Fruit fly (Drosophila melanogaster) whole organism, embryonic: Measurements from ENCODE around the gene Lrr47.

Experiments
- CG11456 ChIP-seq: fragments of 200-800 bp; sonication (Bioruptor generic); IDR thresholded peaks from 3 replicates; pipeline ENCODE4 v1.3.6; 2022; ENCODE audit warnings: missing biosample characterization, missing genetic modification characterization
- CG12299 ChIP-seq: fragments of 200-800 bp; sonication (Bioruptor generic); optimal IDR thresholded peaks from 2 replicates; lab custom pipeline; 2018; ENCODE audit warnings: missing biosample characterization, mild to moderate bottlenecking, missing genetic modification characterization
- CG1233 ChIP-seq: fragments of 200-800 bp; sonication (Bioruptor generic); optimal IDR thresholded peaks from 4 replicates; lab custom pipeline; 2018; ENCODE audit warnings: missing biosample characterization, mild to moderate bottlenecking, missing genetic modification characterization
- CG13624 ChIP-seq: fragments of 200-800 bp; sonication (Bioruptor generic); optimal IDR thresholded peaks from 2 replicates; lab custom pipeline; 2016; ENCODE audit warnings: missing biosample characterization, missing genetic modification characterization
- CG15601 ChIP-seq: fragments of 200-800 bp; sonication (Bioruptor generic); optimal IDR thresholded peaks from 3 replicates; lab custom pipeline; 2019; ENCODE audit warnings: missing biosample characterization, mild to moderate bottlenecking, missing genetic modification characterization, moderate library complexity
- CG1603 ChIP-seq: fragments of 200-800 bp; sonication (Bioruptor generic); optimal IDR thresholded peaks from 2 replicates; lab custom pipeline; 2019; ENCODE audit warnings: missing biosample characterization, mild to moderate bottlenecking, missing genetic modification characterization, moderate library complexity
- CG16779 ChIP-seq: fragments of 200-800 bp; sonication (Bioruptor generic); IDR thresholded peaks from 2 replicates; pipeline ENCODE4 v1.3.6; 2022; ENCODE audit warnings: missing biosample characterization, missing genetic modification characterization
- CG17359 ChIP-seq: fragments of 200-800 bp; sonication (Bioruptor generic); optimal IDR thresholded peaks from 3 replicates; lab custom pipeline; 2018; ENCODE audit warnings: missing biosample characterization, mild to moderate bottlenecking, missing genetic modification characterization, moderate library complexity
- CG17361 ChIP-seq: fragments of 200-800 bp; sonication (Bioruptor generic); IDR thresholded peaks from 3 replicates; pipeline ENCODE4 v1.3.6; 2022; ENCODE audit warnings: missing biosample characterization, missing genetic modification characterization
- CG17829 ChIP-seq: fragments of 200-800 bp; optimal IDR thresholded peaks from 2 replicates; lab custom pipeline; 2019; ENCODE audit warnings: missing biosample characterization, mild to moderate bottlenecking, missing genetic modification characterization, moderate library complexity
- CG18262 ChIP-seq: fragments of 200-800 bp; optimal IDR thresholded peaks from 3 replicates; lab custom pipeline; 2019; ENCODE audit warnings: missing biosample characterization, mild to moderate bottlenecking, missing genetic modification characterization, moderate library complexity
- CG1832 ChIP-seq: fragments of 200-800 bp; sonication (Bioruptor generic); optimal IDR thresholded peaks from 2 replicates; lab custom pipeline; 2017; ENCODE audit warnings: missing biosample characterization, mild to moderate bottlenecking, missing genetic modification characterization, inconsistent platforms
- CG3281 ChIP-seq: fragments of 200-800 bp; sonication (Bioruptor generic); optimal IDR thresholded peaks from 3 replicates; lab custom pipeline; 2017; ENCODE audit warnings: missing biosample characterization, mild to moderate bottlenecking, missing genetic modification characterization
- CG3838 ChIP-seq: fragments of 200-800 bp; sonication (Bioruptor generic); optimal IDR thresholded peaks from 3 replicates; lab custom pipeline; 2016; ENCODE audit warnings: missing biosample characterization, missing genetic modification characterization
- CG4360 ChIP-seq: fragments of 200-800 bp; sonication (Bioruptor generic); IDR thresholded peaks from 2 replicates; pipeline ENCODE4 v1.3.6; 2022; ENCODE audit warnings: missing biosample characterization, missing genetic modification characterization
- CG4854 ChIP-seq: fragments of 200-800 bp; sonication (Bioruptor generic); optimal IDR thresholded peaks from 2 replicates; lab custom pipeline; 2016; ENCODE audit warnings: missing biosample characterization, missing genetic modification characterization, inconsistent platforms
- CG9817 ChIP-seq: fragments of 200-800 bp; sonication (Bioruptor generic); optimal IDR thresholded peaks from 2 replicates; lab custom pipeline; 2018; ENCODE audit warnings: missing biosample characterization, mild to moderate bottlenecking, missing genetic modification characterization, moderate library complexity
- CG9876 ChIP-seq: fragments of 200-800 bp; sonication (Bioruptor generic); optimal IDR thresholded peaks from 2 replicates; lab custom pipeline; 2016; ENCODE audit warnings: missing biosample characterization, missing genetic modification characterization
- CHES-1-like ChIP-seq: fragments of 200-800 bp; sonication (Bioruptor generic); optimal IDR thresholded peaks from 2 replicates; lab custom pipeline; 2016; ENCODE audit warnings: missing biosample characterization, missing genetic modification characterization
- D19B ChIP-seq: fragments of 200-800 bp; sonication (Bioruptor generic); optimal IDR thresholded peaks from 2 replicates; lab custom pipeline; 2017; ENCODE audit warnings: missing biosample characterization, mild to moderate bottlenecking, missing genetic modification characterization
- Eip74EF ChIP-seq, 2 experiments: fragments of 200-800 bp in 1 of 2; fragments of >200 bp in 1 of 2; sonication (Bioruptor generic) in 1 of 2; optimal IDR thresholded peaks; 2 replicates each; lab custom pipeline; 2017 to 2019; ENCODE audit warnings: missing biosample characterization in 2 of 2, missing genetic modification characterization in 2 of 2, mild to moderate bottlenecking in 1 of 2, moderate library complexity in 1 of 2
- Fer2 ChIP-seq: fragments of 200-800 bp; sonication (Bioruptor generic); optimal IDR thresholded peaks from 2 replicates; lab custom pipeline; 2018; ENCODE audit warnings: missing biosample characterization, mild to moderate bottlenecking, missing genetic modification characterization, moderate library complexity
- HLH54F ChIP-seq: fragments of 200-800 bp; sonication (Bioruptor generic); optimal IDR thresholded peaks from 3 replicates; lab custom pipeline; 2016; ENCODE audit warnings: missing biosample characterization, missing genetic modification characterization
- Max ChIP-seq: fragments of 200-800 bp; sonication (Bioruptor generic); optimal IDR thresholded peaks from 2 replicates; lab custom pipeline; 2016; ENCODE audit warnings: missing biosample characterization, mild to moderate bottlenecking, missing genetic modification characterization
- Nf-YA ChIP-seq: fragments of 200-800 bp; sonication (Bioruptor generic); IDR thresholded peaks from 2 replicates; pipeline ENCODE4 v1.3.6; 2022; ENCODE audit warnings: missing biosample characterization, missing genetic modification characterization
- Pdp1 ChIP-seq, 2 experiments: fragments of 200-800 bp; sonication (Bioruptor generic); optimal IDR thresholded peaks; 3 replicates each; lab custom pipeline; 2016; ENCODE audit warnings: missing biosample characterization in 2 of 2, missing genetic modification characterization in 2 of 2, mild to moderate bottlenecking in 1 of 2, moderate library complexity in 1 of 2
- Ptx1 ChIP-seq: fragments of 200-800 bp; sonication (Bioruptor generic); IDR thresholded peaks from 2 replicates; pipeline ENCODE4 v1.3.6; 2022; ENCODE audit warnings: missing biosample characterization, missing genetic modification characterization
- Ravus ChIP-seq: fragments of 200-800 bp; sonication (Bioruptor generic); IDR thresholded peaks from 2 replicates; pipeline ENCODE4 v1.3.6; 2022; ENCODE audit warnings: missing biosample characterization, missing genetic modification characterization
- Rx ChIP-seq: fragments of 200-800 bp; sonication (Bioruptor generic); IDR thresholded peaks from 2 replicates; pipeline ENCODE4 v1.3.6; 2022; ENCODE audit warnings: missing biosample characterization, missing genetic modification characterization
- aop ChIP-seq: fragments of 200-800 bp; sonication (Bioruptor generic); IDR thresholded peaks from 2 replicates; pipeline ENCODE4 v1.3.6; 2022; ENCODE audit warnings: missing biosample characterization, missing genetic modification characterization
- bcd ChIP-seq: fragments of 200-800 bp; sonication (Bioruptor generic); optimal IDR thresholded peaks from 2 replicates; lab custom pipeline; 2017; ENCODE audit warnings: missing biosample characterization, mild to moderate bottlenecking, missing genetic modification characterization
- br ChIP-seq: fragments of >200 bp; optimal IDR thresholded peaks from 2 replicates; lab custom pipeline; 2017
- cwo ChIP-seq: fragments of 200-800 bp; sonication (Bioruptor generic); optimal IDR thresholded peaks from 3 replicates; lab custom pipeline; 2017; ENCODE audit warnings: missing biosample characterization, missing genetic modification characterization, mild to moderate bottlenecking, moderate library complexity, missing genetic modification reagents
- dmrt99B ChIP-seq: fragments of 200-800 bp; sonication (Bioruptor generic); optimal IDR thresholded peaks from 2 replicates; lab custom pipeline; 2018; ENCODE audit warnings: missing biosample characterization, mild to moderate bottlenecking, missing genetic modification characterization, moderate library complexity
- ewg ChIP-seq: fragments of 200-800 bp; sonication (Bioruptor generic); optimal IDR thresholded peaks from 3 replicates; lab custom pipeline; 2017; ENCODE audit warnings: mild to moderate bottlenecking, missing biosample characterization, missing genetic modification reagents, missing genetic modification characterization
- eyg ChIP-seq: fragments of 200-800 bp; sonication (Bioruptor generic); optimal IDR thresholded peaks from 3 replicates; lab custom pipeline; 2016; ENCODE audit warnings: missing biosample characterization, missing genetic modification characterization
- grau ChIP-seq: fragments of 200-800 bp; optimal IDR thresholded peaks from 3 replicates; lab custom pipeline; 2019; ENCODE audit warnings: missing biosample characterization, mild to moderate bottlenecking, missing genetic modification characterization, moderate library complexity
- gro ChIP-seq: fragments of 200-800 bp; sonication (Bioruptor generic); optimal IDR thresholded peaks from 2 replicates; lab custom pipeline; 2016; ENCODE audit warnings: missing biosample characterization, missing genetic modification characterization
- her ChIP-seq: fragments of 200-800 bp; sonication (Bioruptor generic); optimal IDR thresholded peaks from 2 replicates; lab custom pipeline; 2016; ENCODE audit warnings: missing biosample characterization, missing genetic modification characterization
- knrl ChIP-seq: fragments of 200-800 bp; sonication (Bioruptor generic); IDR thresholded peaks from 3 replicates; pipeline ENCODE4 v1.3.6; 2022; ENCODE audit warnings: missing biosample characterization, missing genetic modification characterization; ENCODE audit not compliant: partially characterized antibody
- mld ChIP-seq: fragments of 200-800 bp; sonication (Bioruptor generic); IDR thresholded peaks from 3 replicates; pipeline ENCODE4 v1.3.6; 2022; ENCODE audit warnings: missing biosample characterization, missing genetic modification characterization; ENCODE audit not compliant: partially characterized antibody
- pum ChIP-seq: fragments of 200-800 bp; sonication (Bioruptor generic); optimal IDR thresholded peaks from 2 replicates; lab custom pipeline; 2016; ENCODE audit warnings: missing biosample characterization, missing genetic modification characterization
- ro ChIP-seq: fragments of 200-800 bp; sonication (Bioruptor generic); IDR thresholded peaks from 2 replicates; pipeline ENCODE4 v1.3.6; 2022; ENCODE audit warnings: missing biosample characterization, missing genetic modification characterization
- sna ChIP-seq: fragments of 200-800 bp; sonication (Bioruptor generic); IDR thresholded peaks from 2 replicates; pipeline ENCODE4 v1.3.6; 2022; ENCODE audit warnings: missing biosample characterization, missing genetic modification characterization; ENCODE audit not compliant: partially characterized antibody
- stwl ChIP-seq: fragments of 200-800 bp; sonication (Bioruptor generic); optimal IDR thresholded peaks from 3 replicates; lab custom pipeline; 2018; ENCODE audit warnings: missing biosample characterization, mild to moderate bottlenecking, missing genetic modification characterization, moderate library complexity
- usp ChIP-seq: fragments of >200 bp; optimal IDR thresholded peaks from 2 replicates; lab custom pipeline; 2017; ENCODE audit warnings: missing biosample characterization, missing genetic modification characterization
- vnd ChIP-seq: fragments of 200-800 bp; sonication (Bioruptor generic); IDR thresholded peaks from 3 replicates; pipeline ENCODE4 v1.3.6; 2022; ENCODE audit warnings: missing biosample characterization, missing genetic modification characterization; ENCODE audit not compliant: partially characterized antibody
- wdn ChIP-seq: fragments of 200-800 bp; sonication (Bioruptor generic); IDR thresholded peaks from 2 replicates; pipeline ENCODE4 v1.3.6; 2022; ENCODE audit warnings: missing biosample characterization, missing genetic modification characterization
- yki ChIP-seq: fragments of >200 bp; optimal IDR thresholded peaks from 3 replicates; lab custom pipeline; 2018
- zfh2 ChIP-seq: fragments of 200-800 bp; sonication (Bioruptor generic); optimal IDR thresholded peaks from 2 replicates; lab custom pipeline; 2016; ENCODE audit warnings: missing biosample characterization, missing genetic modification characterization

Gene Lrr47

dm6 chr2L:10506557-10507252, 10.4 kb upstream of the Lrr47 start, which contains the start of the genes Myo31DF and CG6094 (continued):
- TF ChIP-seq CG17359 (tag; lab: Kevin White, UChicago) (no peak), stwl (peak; percentile 64), Max (no peak), Ravus (no peak), br (lab: Kevin White, UChicago) (no peak), CG18262 (no peak), CG9817 (tag; lab: Kevin White, UChicago) (peak; percentile 13), bcd (GFP tag; lab: Kevin White, UChicago) (peak; percentile 57), ewg (GFP tag; lab: Kevin White, UChicago) (peak; percentile 41), yki (lab: Kevin White, UChicago) (no peak), D19B (no peak), eyg (GFP tag; lab: Kevin White, UChicago) (no peak), grau (tag; lab: Kevin White, UChicago) (peak; percentile 29), Pdp1 (GFP tag; optimal IDR thresholded peaks at IDR 0.05; lab: Kevin White, UChicago) (peak in 1 of 2 experiments; percentile 94), CG13624 (GFP tag; lab: Kevin White, UChicago) (peak; percentile 41), Eip74EF (GFP tag; optimal IDR thresholded peaks at IDR 0.05; lab: Kevin White, UChicago) (peak; percentile 9 to 77), CG15601 (peak; percentile 79), ro (GFP tag; lab: Robert Waterston, UW) (no peak), sna (no peak), CG12299 (tag; lab: Kevin White, UChicago) (no peak), vnd (GFP tag; lab: Robert Waterston, UW) (peak; percentile 24; the same call in 1 of the 3 replicates), CG4854 (GFP tag; lab: Kevin White, UChicago) (no peak), pum (GFP tag; lab: Kevin White, UChicago) (peak; percentile 21), mld (GFP tag; lab: Robert Waterston, UW) (no peak), CHES-1-like (GFP tag; lab: Kevin White, UChicago) (peak; percentile 80), usp (GFP tag; lab: Kevin White, UChicago) (no peak), her (GFP tag; lab: Kevin White, UChicago) (peak; percentile 7), gro (GFP tag; lab: Kevin White, UChicago) (peak; percentile 38), CG3281 (peak; percentile 9), CG1233 (no peak), wdn (GFP tag; lab: Robert Waterston, UW) (no peak), CG9876 (GFP tag; lab: Kevin White, UChicago) (no peak), CG17361 (GFP tag; lab: Robert Waterston, UW) (0 out of 3 replicates have a peak, but pooled peaks have one; percentile 31), CG11456 (GFP tag; lab: Robert Waterston, UW) (peak; percentile 66), cwo (GFP tag; lab: Kevin White, UChicago) (no peak), CG16779 (GFP tag; lab: Robert Waterston, UW) (no peak), knrl (GFP tag; lab: Robert Waterston, UW) (peak; percentile 57; the same call in 1 of the 3 replicates), CG1832 (no peak), CG4360 (GFP tag; lab: Robert Waterston, UW) (peak; percentile 10; the same call in 1 of the 2 replicates), CG3838 (no peak), zfh2 (GFP tag; lab: Kevin White, UChicago) (peak; percentile 42), Fer2 (tag; lab: Kevin White, UChicago) (no peak), CG17829 (tag; lab: Kevin White, UChicago) (peak; percentile 45), dmrt99B (tag; lab: Kevin White, UChicago) (no peak), Ptx1 (GFP tag; lab: Robert Waterston, UW) (peak; percentile 22; the same call in 1 of the 2 replicates), Rx (GFP tag; lab: Robert Waterston, UW) (no peak), aop (GFP tag; lab: Robert Waterston, UW) (no peak; the same call in 1 of the 2 replicates), HLH54F (GFP tag; lab: Kevin White, UChicago) (peak; percentile 63), Nf-YA (GFP tag; lab: Robert Waterston, UW) (no peak), CG1603 (tag; lab: Kevin White, UChicago) (peak; percentile 81)
